Fruit fly (Drosophila melanogaster) whole organism, embryonic: Measurements from ENCODE around the gene Rpt4.

Experiments
- Adf1 ChIP-seq: fragments of 200-800 bp; sonication (Bioruptor generic); IDR thresholded peaks from 2 replicates; pipeline ENCODE4 v1.3.6; 2022; ENCODE audit warnings: missing biosample characterization, missing genetic modification characterization
- Bdp1 ChIP-seq: fragments of 200-800 bp; sonication (Bioruptor generic); optimal IDR thresholded peaks from 3 replicates; lab custom pipeline; 2016; ENCODE audit warnings: missing biosample characterization, missing genetic modification characterization
- CG10565 ChIP-seq: fragments of 200-800 bp; sonication (Bioruptor generic); optimal IDR thresholded peaks from 3 replicates; lab custom pipeline; 2016; ENCODE audit warnings: missing biosample characterization, mild to moderate bottlenecking, missing genetic modification characterization
- CG10654 ChIP-seq: fragments of 200-800 bp; sonication (Bioruptor generic); optimal IDR thresholded peaks from 2 replicates; lab custom pipeline; 2016; ENCODE audit warnings: missing biosample characterization, missing genetic modification characterization
- CG12299 ChIP-seq: fragments of 200-800 bp; sonication (Bioruptor generic); optimal IDR thresholded peaks from 2 replicates; lab custom pipeline; 2018; ENCODE audit warnings: missing biosample characterization, mild to moderate bottlenecking, missing genetic modification characterization
- CG13424 ChIP-seq: fragments of 200-800 bp; sonication (Bioruptor generic); optimal IDR thresholded peaks from 2 replicates; lab custom pipeline; 2019; ENCODE audit warnings: missing biosample characterization, mild to moderate bottlenecking, missing genetic modification characterization, moderate library complexity
- CG13894 ChIP-seq: fragments of 200-800 bp; sonication (Bioruptor generic); optimal IDR thresholded peaks from 3 replicates; lab custom pipeline; 2018; ENCODE audit warnings: missing biosample characterization, mild to moderate bottlenecking, missing genetic modification characterization, moderate library complexity
- CG14965 ChIP-seq: fragments of 200-800 bp; sonication (Bioruptor generic); optimal IDR thresholded peaks from 2 replicates; lab custom pipeline; 2016; ENCODE audit warnings: missing biosample characterization, missing genetic modification characterization, borderline replicate concordance
- CG1529 ChIP-seq: fragments of 200-800 bp; sonication (Bioruptor generic); optimal IDR thresholded peaks from 3 replicates; lab custom pipeline; 2018; ENCODE audit warnings: missing biosample characterization, missing genetic modification characterization
- CG17612 ChIP-seq: fragments of 200-800 bp; sonication (Bioruptor generic); IDR thresholded peaks from 2 replicates; pipeline ENCODE4 v1.3.6; 2022; ENCODE audit warnings: missing biosample characterization, missing genetic modification characterization
- CG18476 ChIP-seq: fragments of 200-800 bp; sonication (Bioruptor generic); optimal IDR thresholded peaks from 2 replicates; lab custom pipeline; 2016; ENCODE audit warnings: missing biosample characterization, mild to moderate bottlenecking, missing genetic modification characterization
- CG33213 ChIP-seq: fragments of 200-800 bp; sonication (Bioruptor generic); optimal IDR thresholded peaks from 3 replicates; lab custom pipeline; 2016; ENCODE audit warnings: missing biosample characterization, missing genetic modification characterization
- CG34224 ChIP-seq: fragments of 200-800 bp; sonication (Bioruptor generic); IDR thresholded peaks from 3 replicates; pipeline ENCODE4 v1.3.6; 2022; ENCODE audit warnings: missing biosample characterization, missing genetic modification characterization; ENCODE audit not compliant: partially characterized antibody
- CG3838 ChIP-seq: fragments of 200-800 bp; sonication (Bioruptor generic); optimal IDR thresholded peaks from 3 replicates; lab custom pipeline; 2016; ENCODE audit warnings: missing biosample characterization, missing genetic modification characterization
- CG4328 ChIP-seq: fragments of 200-800 bp; sonication (Bioruptor generic); optimal IDR thresholded peaks from 3 replicates; lab custom pipeline; 2017; ENCODE audit warnings: missing biosample characterization, missing genetic modification reagents, missing genetic modification characterization
- CG4820 ChIP-seq: fragments of 200-800 bp; sonication (Bioruptor generic); optimal IDR thresholded peaks from 3 replicates; lab custom pipeline; 2016; ENCODE audit warnings: missing biosample characterization, missing genetic modification characterization
- CG7928 ChIP-seq: fragments of 200-800 bp; sonication (Bioruptor generic); optimal IDR thresholded peaks from 2 replicates; lab custom pipeline; 2017; ENCODE audit warnings: missing biosample characterization, mild to moderate bottlenecking, missing genetic modification characterization
- CG7963 ChIP-seq: fragments of 200-800 bp; sonication (Bioruptor generic); IDR thresholded peaks from 3 replicates; pipeline ENCODE4 v1.3.6; 2022; ENCODE audit warnings: missing biosample characterization, missing genetic modification characterization; ENCODE audit not compliant: partially characterized antibody
- CG8924 ChIP-seq: fragments of 200-800 bp; optimal IDR thresholded peaks from 3 replicates; lab custom pipeline; 2019; ENCODE audit warnings: missing biosample characterization, mild to moderate bottlenecking, missing genetic modification characterization, moderate library complexity
- CoRest ChIP-seq: fragments of 200-800 bp; sonication (Bioruptor generic); optimal IDR thresholded peaks from 3 replicates; lab custom pipeline; 2018; ENCODE audit warnings: missing biosample characterization, mild to moderate bottlenecking, missing genetic modification characterization, moderate library complexity
- Doc2 ChIP-seq: fragments of 200-800 bp; sonication (Bioruptor generic); IDR thresholded peaks from 2 replicates; pipeline ENCODE4 v1.3.6; 2022; ENCODE audit warnings: missing biosample characterization, missing genetic modification characterization
- Doc3 ChIP-seq: fragments of 200-800 bp; sonication (Bioruptor generic); IDR thresholded peaks from 3 replicates; pipeline ENCODE4 v1.3.6; 2022; ENCODE audit warnings: missing biosample characterization, missing genetic modification characterization; ENCODE audit not compliant: partially characterized antibody
- Ets97D ChIP-seq: fragments of 200-800 bp; sonication (Bioruptor generic); optimal IDR thresholded peaks from 3 replicates; lab custom pipeline; 2016; ENCODE audit warnings: missing biosample characterization, missing genetic modification characterization
- Fer1 ChIP-seq: fragments of 200-800 bp; sonication (Bioruptor generic); optimal IDR thresholded peaks from 2 replicates; lab custom pipeline; 2017; ENCODE audit warnings: missing biosample characterization, mild to moderate bottlenecking, missing genetic modification characterization
- Hey ChIP-seq: fragments of 200-800 bp; sonication (Bioruptor generic); optimal IDR thresholded peaks from 3 replicates; lab custom pipeline; 2018; ENCODE audit warnings: missing biosample characterization, mild to moderate bottlenecking, missing genetic modification characterization
- Hr78 ChIP-seq, 2 experiments: fragments of 200-800 bp in 1 of 2; fragments of >200 bp in 1 of 2; sonication (Bioruptor generic) in 1 of 2; optimal IDR thresholded peaks; 2 replicates each; lab custom pipeline; 2017 to 2019; ENCODE audit warnings: missing biosample characterization in 2 of 2, missing genetic modification characterization in 2 of 2, mild to moderate bottlenecking in 1 of 2, moderate library complexity in 1 of 2
- Lpt ChIP-seq: fragments of >200 bp; optimal IDR thresholded peaks from 2 replicates; lab custom pipeline; 2018; ENCODE audit warnings: missing biosample characterization, missing genetic modification characterization
- Mrtf ChIP-seq: fragments of 200-800 bp; sonication (Bioruptor generic); IDR thresholded peaks from 3 replicates; pipeline ENCODE4 v1.3.6; 2022; ENCODE audit warnings: missing biosample characterization, missing genetic modification characterization
- Side ChIP-seq: fragments of 200-800 bp; sonication (Bioruptor generic); optimal IDR thresholded peaks from 2 replicates; lab custom pipeline; 2016; ENCODE audit warnings: missing biosample characterization, missing genetic modification characterization
- Tbp ChIP-seq: fragments of >200 bp; optimal IDR thresholded peaks from 2 replicates; lab custom pipeline; 2018; ENCODE audit warnings: missing biosample characterization, missing genetic modification characterization
- ara ChIP-seq: fragments of 200-800 bp; sonication (Bioruptor generic); IDR thresholded peaks from 2 replicates; pipeline ENCODE4 v1.3.6; 2022; ENCODE audit warnings: missing biosample characterization, missing genetic modification characterization
- bab2 ChIP-seq: fragments of 200-800 bp; sonication (Bioruptor generic); optimal IDR thresholded peaks from 2 replicates; lab custom pipeline; 2016; ENCODE audit warnings: missing biosample characterization, missing genetic modification characterization
- chn ChIP-seq: fragments of 200-800 bp; sonication (Bioruptor generic); optimal IDR thresholded peaks from 2 replicates; lab custom pipeline; 2016; ENCODE audit warnings: missing biosample characterization, missing genetic modification characterization
- crc ChIP-seq: fragments of 200-800 bp; sonication (Bioruptor generic); optimal IDR thresholded peaks from 2 replicates; lab custom pipeline; 2016; ENCODE audit warnings: missing biosample characterization, missing genetic modification characterization
- crp ChIP-seq, 2 experiments: fragments of 200-800 bp; sonication (Bioruptor generic); optimal IDR thresholded peaks; 2 replicates in 1 of 2; 3 replicates in 1 of 2; lab custom pipeline; 2017; ENCODE audit warnings: missing biosample characterization in 2 of 2, missing genetic modification characterization in 2 of 2, mild to moderate bottlenecking in 1 of 2, moderate library complexity in 1 of 2
- emc ChIP-seq: fragments of 200-800 bp; sonication (Bioruptor generic); optimal IDR thresholded peaks from 2 replicates; lab custom pipeline; 2016; ENCODE audit warnings: missing biosample characterization, missing genetic modification characterization
- jigr1 ChIP-seq: fragments of 200-800 bp; sonication (Bioruptor generic); IDR thresholded peaks from 3 replicates; pipeline ENCODE4 v1.3.6; 2022; ENCODE audit warnings: missing biosample characterization, missing genetic modification characterization
- klu ChIP-seq: fragments of 200-800 bp; sonication (Bioruptor generic); IDR thresholded peaks from 2 replicates; pipeline ENCODE4 v1.3.6; 2022; ENCODE audit warnings: missing biosample characterization, missing genetic modification characterization
- luna ChIP-seq: fragments of 200-800 bp; sonication (Bioruptor generic); optimal IDR thresholded peaks from 2 replicates; lab custom pipeline; 2016; ENCODE audit warnings: missing biosample characterization, missing genetic modification characterization
- mld ChIP-seq: fragments of 200-800 bp; sonication (Bioruptor generic); IDR thresholded peaks from 3 replicates; pipeline ENCODE4 v1.3.6; 2022; ENCODE audit warnings: missing biosample characterization, missing genetic modification characterization; ENCODE audit not compliant: partially characterized antibody
- nom ChIP-seq: fragments of 200-800 bp; sonication (Bioruptor generic); optimal IDR thresholded peaks from 2 replicates; lab custom pipeline; 2017; ENCODE audit warnings: missing biosample characterization, missing genetic modification characterization, mild to moderate bottlenecking, moderate library complexity, missing genetic modification reagents
- pho ChIP-seq: fragments of 200-800 bp; sonication (Bioruptor generic); optimal IDR thresholded peaks from 2 replicates; lab custom pipeline; 2016; ENCODE audit warnings: missing biosample characterization, missing genetic modification characterization
- rib ChIP-seq: fragments of 200-800 bp; sonication (Bioruptor generic); IDR thresholded peaks from 2 replicates; pipeline ENCODE4 v1.3.6; 2022; ENCODE audit warnings: missing biosample characterization, missing genetic modification characterization
- schlank ChIP-seq: fragments of 200-800 bp; sonication (Bioruptor generic); optimal IDR thresholded peaks from 2 replicates; lab custom pipeline; 2018; ENCODE audit warnings: missing biosample characterization, mild to moderate bottlenecking, missing genetic modification characterization
- sim ChIP-seq: fragments of 200-800 bp; sonication (Bioruptor generic); IDR thresholded peaks from 2 replicates; pipeline ENCODE4 v1.3.6; 2022; ENCODE audit warnings: missing biosample characterization, missing genetic modification characterization
- sna ChIP-seq: fragments of 200-800 bp; sonication (Bioruptor generic); IDR thresholded peaks from 2 replicates; pipeline ENCODE4 v1.3.6; 2022; ENCODE audit warnings: missing biosample characterization, missing genetic modification characterization; ENCODE audit not compliant: partially characterized antibody
- trem ChIP-seq: fragments of 200-800 bp; optimal IDR thresholded peaks from 3 replicates; lab custom pipeline; 2019; ENCODE audit warnings: missing biosample characterization, mild to moderate bottlenecking, missing genetic modification characterization, moderate library complexity
- tx ChIP-seq: fragments of 200-800 bp; sonication (Bioruptor generic); optimal IDR thresholded peaks from 2 replicates; lab custom pipeline; 2016; ENCODE audit warnings: missing biosample characterization, missing genetic modification characterization
- unc-4 ChIP-seq: fragments of 200-800 bp; sonication (Bioruptor generic); IDR thresholded peaks from 2 replicates; pipeline ENCODE4 v1.3.6; 2022; ENCODE audit warnings: missing biosample characterization, missing genetic modification characterization; ENCODE audit not compliant: partially characterized antibody
- usp ChIP-seq: fragments of >200 bp; optimal IDR thresholded peaks from 2 replicates; lab custom pipeline; 2017; ENCODE audit warnings: missing biosample characterization, missing genetic modification characterization
- zfh2 ChIP-seq: fragments of 200-800 bp; sonication (Bioruptor generic); optimal IDR thresholded peaks from 2 replicates; lab custom pipeline; 2016; ENCODE audit warnings: missing biosample characterization, missing genetic modification characterization

Rpt4 gene

dm6 chrX:6340593-6341068 is 49.6 kb upstream of the Rpt4 start (continued):
- TF ChIP-seq schlank (tag; lab: Kevin White, UChicago) = peak; percentile 64
- TF ChIP-seq CG4328 (GFP tag; lab: Kevin White, UChicago) = peak; percentile 82
- no peak for TF ChIP-seq Side (GFP tag; lab: Kevin White, UChicago)
- no peak for TF ChIP-seq mld
- peak; percentile 86 for TF ChIP-seq CG13424 (tag; lab: Kevin White, UChicago)
- TF ChIP-seq CoRest (tag; lab: Kevin White, UChicago) = peak; percentile 87
- no peak for TF ChIP-seq ara (GFP tag; lab: Robert Waterston, UW)
- peak; percentile 97 for TF ChIP-seq nom (GFP tag; lab: Kevin White, UChicago)
- peak; percentile 8 for TF ChIP-seq Bdp1
- TF ChIP-seq bab2 (GFP tag; lab: Kevin White, UChicago) = peak; percentile 6
- TF ChIP-seq CG12299 = peak; percentile 30
- peak; percentile 13 for TF ChIP-seq crc
- TF ChIP-seq CG17612 (GFP tag; lab: Robert Waterston, UW) = 0 out of 2 replicates have a peak, but pooled peaks have one; percentile 28
- peak; percentile 46; the same call in 1 of the 3 replicates for TF ChIP-seq Mrtf
- no peak for TF ChIP-seq Hey (tag; lab: Kevin White, UChicago)
- no peak for TF ChIP-seq CG7963 (GFP tag; lab: Robert Waterston, UW)
- TF ChIP-seq CG10654 = peak; percentile 57
- TF ChIP-seq klu = peak; percentile 40; the same call in 1 of the 2 replicates
- no peak for TF ChIP-seq jigr1
- no peak for TF ChIP-seq unc-4
- peak; percentile 86 for TF ChIP-seq Fer1
- TF ChIP-seq Ets97D (GFP tag; lab: Kevin White, UChicago) = no peak
- TF ChIP-seq Doc3 (GFP tag; lab: Robert Waterston, UW) = no peak
- peak; percentile 74 for TF ChIP-seq CG1529
- TF ChIP-seq usp (GFP tag; lab: Kevin White, UChicago) = no peak
- peak; percentile 49 for TF ChIP-seq zfh2 (GFP tag; lab: Kevin White, UChicago)
- peak; percentile 45; the same call in 1 of the 2 replicates for TF ChIP-seq rib (GFP tag; lab: Robert Waterston, UW)
- no peak for TF ChIP-seq Doc2 (GFP tag; lab: Robert Waterston, UW)
- TF ChIP-seq CG7928 (GFP tag; lab: Kevin White, UChicago) = peak; percentile 53
- TF ChIP-seq emc (GFP tag; lab: Kevin White, UChicago) = no peak
- no peak for TF ChIP-seq tx
- TF ChIP-seq pho (GFP tag; lab: Kevin White, UChicago) = no peak
- peak; percentile 44 for TF ChIP-seq CG13894 (tag; lab: Kevin White, UChicago)
- TF ChIP-seq CG8924 (tag; lab: Kevin White, UChicago) = peak; percentile 84
- peak; percentile 43 for TF ChIP-seq CG18476
- TF ChIP-seq sim (GFP tag; lab: Robert Waterston, UW) = no peak
- TF ChIP-seq sna (GFP tag; lab: Robert Waterston, UW) = no peak
- no peak for TF ChIP-seq luna (GFP tag; lab: Kevin White, UChicago)
- no peak for TF ChIP-seq chn
- no peak for TF ChIP-seq CG14965 (GFP tag; lab: Kevin White, UChicago)
- no peak for TF ChIP-seq CG34224 (GFP tag; lab: Robert Waterston, UW)
- peak; percentile 27 for TF ChIP-seq CG4820
- no peak for TF ChIP-seq Tbp (GFP tag; lab: Kevin White, UChicago)
- TF ChIP-seq trem (tag; lab: Kevin White, UChicago) = peak; percentile 55
- TF ChIP-seq Lpt = no peak
- TF ChIP-seq Adf1 = no peak
- TF ChIP-seq CG33213 = no peak
- no peak for TF ChIP-seq CG10565 (GFP tag; lab: Kevin White, UChicago)
- TF ChIP-seq Hr78 (GFP tag; optimal IDR thresholded peaks at IDR 0.05; lab: Kevin White, UChicago) = peak in 1 of 2 experiments; percentile 42
- no peak for TF ChIP-seq CG3838 (GFP tag; lab: Kevin White, UChicago)
- peak in 1 of 2 experiments; percentile 21 for TF ChIP-seq crp (GFP tag; optimal IDR thresholded peaks at IDR 0.05; lab: Kevin White, UChicago)
